Fruit fly (Drosophila melanogaster): ENCODE data around the gene fng.

Gene fng

DNA sequence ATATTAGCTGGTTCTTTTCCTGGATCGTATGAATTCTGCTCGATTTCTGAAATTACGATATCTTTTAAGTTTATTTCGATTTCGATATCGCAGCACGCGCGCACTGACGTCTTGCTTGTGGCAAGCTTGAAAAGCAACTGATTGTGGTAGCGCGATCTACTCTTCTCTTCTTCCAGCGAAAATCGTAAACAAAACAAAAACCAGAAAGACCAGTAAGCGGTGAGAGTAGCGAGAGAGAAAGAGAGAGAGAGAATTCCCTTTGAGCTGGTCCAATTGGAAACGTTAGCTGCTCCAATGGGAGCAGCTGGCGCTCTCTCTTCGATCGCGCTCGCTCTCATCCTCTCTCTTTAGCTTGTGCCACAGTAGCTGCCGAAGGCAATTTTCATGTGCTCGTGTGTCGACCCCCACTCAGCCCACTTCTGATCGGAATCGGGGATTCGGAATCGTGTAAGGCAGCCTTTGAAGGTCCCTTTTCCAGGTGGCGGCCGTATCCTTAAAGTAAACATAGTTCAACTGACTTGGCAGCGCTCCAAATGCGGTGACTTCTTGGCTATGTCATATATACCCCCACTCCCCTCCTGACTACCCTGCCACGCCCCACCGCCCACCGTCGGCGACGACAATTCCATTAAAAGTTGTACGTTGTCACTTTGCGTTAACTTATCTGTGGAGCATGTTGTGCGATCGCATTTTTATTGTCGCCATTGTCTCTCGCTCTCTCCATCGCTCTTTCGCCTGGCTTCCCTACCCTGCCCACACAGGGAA is at the start of gene fng:
fng (minus strand) TSS at position 142 of the 765 bp plus-strand sequence.
- TF ChIP-seq CG17328 (GFP tag; IDR thresholded peaks at IDR 0.05) (peak; percentile 47; the same call in 1 of the 2 replicates), BEAF-32 (GFP tag; optimal IDR thresholded peaks at IDR 0.05) (no peak), CG12769 (tag; optimal IDR thresholded peaks at IDR 0.05) (peak; percentile 43), CG14441 (GFP tag; IDR thresholded peaks at IDR 0.05) (peak; percentile 17; the same call in 1 of the 2 replicates), Elba2 (GFP tag; optimal IDR thresholded peaks at IDR 0.05) (peak; percentile 47), Blimp-1 (GFP tag; optimal IDR thresholded peaks at IDR 0.05) (no peak), gsb-n (tag; optimal IDR thresholded peaks at IDR 0.05) (peak; percentile 22), Nf-YB (GFP tag; optimal IDR thresholded peaks at IDR 0.05) (peak; percentile 94), CG32532 (GFP tag; IDR thresholded peaks at IDR 0.05) (peak; percentile 66; the same call in 1 of the 2 replicates), Nf-YC (tag; optimal IDR thresholded peaks at IDR 0.05) (peak; percentile 88), Stat92E (GFP tag; optimal IDR thresholded peaks at IDR 0.05) (peak in 1 of 3 experiments; percentile 30), HLH3B (GFP tag; IDR thresholded peaks at IDR 0.05) (peak; percentile 15; the same call in 1 of the 2 replicates), CG8388 (GFP tag; optimal IDR thresholded peaks at IDR 0.05) (peak; percentile 94), CG17829 (tag; optimal IDR thresholded peaks at IDR 0.05) (peak; percentile 11), Jarid2 (GFP tag; optimal IDR thresholded peaks at IDR 0.05) (peak; percentile 97), Ssrp (tag; optimal IDR thresholded peaks at IDR 0.05) (no peak), CG2199 (GFP tag; IDR thresholded peaks at IDR 0.05) (peak; percentile 45; the same call in 1 of the 3 replicates), Doc3 (GFP tag; IDR thresholded peaks at IDR 0.05; ENCODE audit: partially characterized antibody) (peak; percentile 49; the same call in 2 of the 3 replicates), CG13287 (GFP tag; IDR thresholded peaks at IDR 0.05; ENCODE audit: partially characterized antibody) (peak; percentile 67), Eip74EF (GFP tag; optimal IDR thresholded peaks at IDR 0.05) (no peak), gce (GFP tag; IDR thresholded peaks at IDR 0.05) (peak; percentile 57; the same call in 1 of the 3 replicates), chn (GFP tag; optimal IDR thresholded peaks at IDR 0.05) (no peak), CG4360 (GFP tag; IDR thresholded peaks at IDR 0.05) (peak; percentile 42), insv (GFP tag; optimal IDR thresholded peaks at IDR 0.05) (peak; percentile 58 to 94), odd (GFP tag; optimal IDR thresholded peaks at IDR 0.05) (peak; percentile 47), CG32767 (GFP tag; IDR thresholded peaks at IDR 0.05) (no peak), slou (GFP tag; optimal IDR thresholded peaks at IDR 0.05) (no peak), CG17802 (tag; optimal IDR thresholded peaks at IDR 0.05) (no peak), Tbp (GFP tag; optimal IDR thresholded peaks at IDR 0.05) (no peak), Hr3 (GFP tag; optimal IDR thresholded peaks at IDR 0.05) (no peak), gcm (GFP tag; optimal IDR thresholded peaks at IDR 0.05) (peak; percentile 23), slbo (GFP tag; IDR thresholded peaks at IDR 0.05) (0 out of 2 replicates have a peak, but pooled peaks have one; percentile 25), sens (GFP tag) (peak; percentile 44), CG13894 (tag; optimal IDR thresholded peaks at IDR 0.05) (peak; percentile 46), Dll (GFP tag; IDR thresholded peaks at IDR 0.05; ENCODE audit: partially characterized antibody) (peak; percentile 67; the same call in 2 of the 4 replicates), CG6175 (GFP tag; IDR thresholded peaks at IDR 0.05) (peak; percentile 59; the same call in 1 of the 3 replicates), CG11695 (GFP tag; IDR thresholded peaks at IDR 0.05) (peak; percentile 12; the same call in 1 of the 3 replicates), HLH4C (GFP tag; IDR thresholded peaks at IDR 0.05; ENCODE audit: partially characterized antibody) (peak; percentile 57; the same call in 2 of the 3 replicates), grau (tag; optimal IDR thresholded peaks at IDR 0.05) (peak; percentile 7), CG16813 (GFP tag; IDR thresholded peaks at IDR 0.05; ENCODE audit: partially characterized antibody) (0 out of 3 replicates have a peak, but pooled peaks have one; percentile 27), bbx (GFP tag; IDR thresholded peaks at IDR 0.05; ENCODE audit: partially characterized antibody) (peak; percentile 57), CG7745 (tag; optimal IDR thresholded peaks at IDR 0.05) (peak; percentile 10), sim (GFP tag; IDR thresholded peaks at IDR 0.05) (no peak), Hmx (GFP tag; optimal IDR thresholded peaks at IDR 0.05) (no peak), Opbp (GFP tag; IDR thresholded peaks at IDR 0.05; ENCODE audit: partially characterized antibody) (peak; percentile 19; the same call in 1 of the 3 replicates), CG4424 (GFP tag; optimal IDR thresholded peaks at IDR 0.05) (peak; percentile 10), ci (GFP tag; IDR thresholded peaks at IDR 0.05) (peak; percentile 56; the same call in 2 of the 3 replicates)

Data from whole organism, embryonic.